Fruit fly (Drosophila melanogaster) whole organism, embryonic: Measurements from ENCODE around the gene Dr.
A peak's percentile ranks its signal among the peaks of the same experiment; 100 is the strongest.

Source experiments
- Aef1 ChIP-seq: fragments of 200-800 bp; sonication (Bioruptor generic); IDR thresholded peaks from 3 replicates; pipeline ENCODE4 v1.3.6; 2022; ENCODE audit warnings: missing biosample characterization, missing genetic modification characterization
- BEAF-32 ChIP-seq: fragments of 200-800 bp; sonication (Bioruptor generic); optimal IDR thresholded peaks from 3 replicates; lab custom pipeline; 2017; ENCODE audit warnings: missing biosample characterization, missing genetic modification characterization, mild to moderate bottlenecking, moderate library complexity, missing genetic modification reagents
- Bgb ChIP-seq: fragments of 200-800 bp; sonication (Bioruptor generic); IDR thresholded peaks from 2 replicates; pipeline ENCODE4 v1.3.6; 2022; ENCODE audit warnings: missing biosample characterization, missing genetic modification characterization; ENCODE audit not compliant: partially characterized antibody
- CG10147 ChIP-seq: fragments of 200-800 bp; sonication (Bioruptor generic); optimal IDR thresholded peaks from 2 replicates; lab custom pipeline; 2019; ENCODE audit warnings: missing biosample characterization, mild to moderate bottlenecking, missing genetic modification characterization, moderate library complexity
- CG11398 ChIP-seq: fragments of 200-800 bp; sonication (Bioruptor generic); optimal IDR thresholded peaks from 2 replicates; lab custom pipeline; 2016; ENCODE audit warnings: missing biosample characterization, missing genetic modification characterization
- CG11723 ChIP-seq: fragments of 200-800 bp; sonication (Bioruptor generic); optimal IDR thresholded peaks from 2 replicates; lab custom pipeline; 2017; ENCODE audit warnings: missing biosample characterization, mild to moderate bottlenecking, missing genetic modification characterization
- CG12219 ChIP-seq: fragments of 200-800 bp; sonication (Bioruptor generic); optimal IDR thresholded peaks from 3 replicates; lab custom pipeline; 2018; ENCODE audit warnings: missing biosample characterization, mild to moderate bottlenecking, missing genetic modification characterization
- CG13775 ChIP-seq: fragments of 200-800 bp; sonication (Bioruptor generic); optimal IDR thresholded peaks from 3 replicates; lab custom pipeline; 2017; ENCODE audit warnings: missing biosample characterization, mild to moderate bottlenecking, missing genetic modification characterization
- CG14441 ChIP-seq: fragments of 200-800 bp; sonication (Bioruptor generic); IDR thresholded peaks from 2 replicates; pipeline ENCODE4 v1.3.6; 2022; ENCODE audit warnings: missing biosample characterization, missing genetic modification characterization
- CG15696 ChIP-seq: fragments of 200-800 bp; sonication (Bioruptor generic); optimal IDR thresholded peaks from 2 replicates; lab custom pipeline; 2019; ENCODE audit warnings: missing biosample characterization, mild to moderate bottlenecking, missing genetic modification characterization, moderate library complexity
- CG1647 ChIP-seq: fragments of 200-800 bp; sonication (Bioruptor generic); optimal IDR thresholded peaks from 3 replicates; lab custom pipeline; 2016; ENCODE audit warnings: missing biosample characterization, missing genetic modification characterization
- CG17802 ChIP-seq: fragments of 200-800 bp; sonication (Bioruptor generic); optimal IDR thresholded peaks from 2 replicates; lab custom pipeline; 2018; ENCODE audit warnings: missing biosample characterization, mild to moderate bottlenecking, missing genetic modification characterization, moderate library complexity
- CG17912 ChIP-seq: fragments of 200-800 bp; sonication (Bioruptor generic); optimal IDR thresholded peaks from 2 replicates; lab custom pipeline; 2018; ENCODE audit warnings: missing biosample characterization, mild to moderate bottlenecking, missing genetic modification characterization
- CG3838 ChIP-seq: fragments of 200-800 bp; sonication (Bioruptor generic); optimal IDR thresholded peaks from 3 replicates; lab custom pipeline; 2016; ENCODE audit warnings: missing biosample characterization, missing genetic modification characterization
- CG3847 ChIP-seq: fragments of 200-800 bp; sonication (Bioruptor generic); IDR thresholded peaks from 2 replicates; pipeline ENCODE4 v1.3.6; 2022; ENCODE audit warnings: missing biosample characterization, missing genetic modification characterization
- CG4707 ChIP-seq: fragments of 200-800 bp; sonication (Bioruptor generic); optimal IDR thresholded peaks from 2 replicates; lab custom pipeline; 2018; ENCODE audit warnings: missing biosample characterization, mild to moderate bottlenecking, missing genetic modification characterization, moderate library complexity
- CG9727 ChIP-seq: fragments of 200-800 bp; sonication (Bioruptor generic); optimal IDR thresholded peaks from 3 replicates; lab custom pipeline; 2017; ENCODE audit warnings: missing biosample characterization, mild to moderate bottlenecking, missing genetic modification characterization
- CkIIα-i1 ChIP-seq: fragments of 200-800 bp; sonication (Bioruptor generic); IDR thresholded peaks from 2 replicates; pipeline ENCODE4 v1.3.6; 2022; ENCODE audit warnings: missing biosample characterization, missing genetic modification characterization
- CoRest ChIP-seq: fragments of 200-800 bp; sonication (Bioruptor generic); optimal IDR thresholded peaks from 3 replicates; lab custom pipeline; 2018; ENCODE audit warnings: missing biosample characterization, mild to moderate bottlenecking, missing genetic modification characterization, moderate library complexity
- Dip3 ChIP-seq: fragments of 200-800 bp; sonication (Bioruptor generic); optimal IDR thresholded peaks from 3 replicates; lab custom pipeline; 2016; ENCODE audit warnings: missing biosample characterization, missing genetic modification characterization
- GATAe ChIP-seq: fragments of 200-800 bp; sonication (Bioruptor generic); conservative IDR thresholded peaks from 2 replicates; pipeline ENCODE4 v1.3.6; 2022; ENCODE audit warnings: missing biosample characterization, missing genetic modification characterization
- HLH4C ChIP-seq: fragments of 200-800 bp; sonication (Bioruptor generic); IDR thresholded peaks from 3 replicates; pipeline ENCODE4 v1.3.6; 2022; ENCODE audit warnings: missing biosample characterization, missing genetic modification characterization; ENCODE audit not compliant: partially characterized antibody
- Jarid2 ChIP-seq: fragments of 200-800 bp; sonication (Bioruptor generic); optimal IDR thresholded peaks from 3 replicates; lab custom pipeline; 2017; ENCODE audit warnings: mild to moderate bottlenecking, missing biosample characterization, missing genetic modification reagents, missing genetic modification characterization
- Lhr ChIP-seq: fragments of 200-800 bp; sonication (Bioruptor generic); optimal IDR thresholded peaks from 3 replicates; lab custom pipeline; 2017; ENCODE audit warnings: mild to moderate bottlenecking, missing biosample characterization, missing genetic modification reagents, missing genetic modification characterization
- MESR4 ChIP-seq: fragments of 200-800 bp; sonication (Bioruptor generic); optimal IDR thresholded peaks from 2 replicates; lab custom pipeline; 2018; ENCODE audit warnings: missing biosample characterization, mild to moderate bottlenecking, missing genetic modification characterization, moderate library complexity
- MTF-1 ChIP-seq: fragments of 200-800 bp; sonication (Bioruptor generic); optimal IDR thresholded peaks from 2 replicates; lab custom pipeline; 2018; ENCODE audit warnings: missing biosample characterization, mild to moderate bottlenecking, missing genetic modification characterization, borderline replicate concordance
- Mad ChIP-seq: fragments of 200-800 bp; sonication (Bioruptor generic); optimal IDR thresholded peaks from 2 replicates; lab custom pipeline; 2016; ENCODE audit warnings: missing biosample characterization, missing genetic modification characterization
- Myb ChIP-seq: fragments of 200-800 bp; sonication (Bioruptor generic); optimal IDR thresholded peaks from 2 replicates; lab custom pipeline; 2016; ENCODE audit warnings: missing biosample characterization, missing genetic modification characterization
- NC2β ChIP-seq: fragments of 200-800 bp; sonication (Bioruptor generic); optimal IDR thresholded peaks from 2 replicates; lab custom pipeline; 2016; ENCODE audit warnings: missing biosample characterization, missing genetic modification characterization
- Neu2 ChIP-seq: fragments of 200-800 bp; sonication (Bioruptor generic); optimal IDR thresholded peaks from 3 replicates; lab custom pipeline; 2016; ENCODE audit warnings: missing biosample characterization, missing genetic modification characterization, borderline replicate concordance
- Oli ChIP-seq: fragments of 200-800 bp; sonication (Bioruptor generic); optimal IDR thresholded peaks from 2 replicates; lab custom pipeline; 2018; ENCODE audit warnings: missing biosample characterization, mild to moderate bottlenecking, missing genetic modification characterization, moderate library complexity
- Sox102F ChIP-seq: fragments of 200-800 bp; sonication (Bioruptor generic); optimal IDR thresholded peaks from 2 replicates; lab custom pipeline; 2018; ENCODE audit warnings: missing biosample characterization, mild to moderate bottlenecking, missing genetic modification characterization, moderate library complexity
- Stat92E ChIP-seq, 3 experiments: fragments of >200 bp in 2 of 3; fragments of 200-800 bp in 1 of 3; sonication (Bioruptor generic) in 1 of 3; optimal IDR thresholded peaks; 2 replicates each; lab custom pipeline; 2017 to 2019; ENCODE audit warnings: missing biosample characterization in 3 of 3, missing genetic modification characterization in 3 of 3, mild to moderate bottlenecking in 1 of 3, moderate library complexity in 1 of 3
- Tbp ChIP-seq: fragments of >200 bp; optimal IDR thresholded peaks from 2 replicates; lab custom pipeline; 2018; ENCODE audit warnings: missing biosample characterization, missing genetic modification characterization
- ase ChIP-seq: fragments of 200-800 bp; sonication (Bioruptor generic); IDR thresholded peaks from 3 replicates; pipeline ENCODE4 v1.3.6; 2022; ENCODE audit warnings: missing biosample characterization, missing genetic modification characterization
- btn ChIP-seq: fragments of 200-800 bp; sonication (Bioruptor generic); optimal IDR thresholded peaks from 2 replicates; lab custom pipeline; 2016; ENCODE audit warnings: missing biosample characterization, missing genetic modification characterization
- chinmo ChIP-seq: fragments of 200-800 bp; sonication (Bioruptor generic); IDR thresholded peaks from 4 replicates; pipeline ENCODE4 v1.3.6; 2022; ENCODE audit warnings: missing biosample characterization, missing genetic modification characterization; ENCODE audit not compliant: partially characterized antibody
- dysf ChIP-seq: fragments of 200-800 bp; sonication (Bioruptor generic); IDR thresholded peaks from 3 replicates; pipeline ENCODE4 v1.3.6; 2022; ENCODE audit warnings: missing biosample characterization, missing genetic modification characterization
- ewg ChIP-seq: fragments of 200-800 bp; sonication (Bioruptor generic); optimal IDR thresholded peaks from 3 replicates; lab custom pipeline; 2017; ENCODE audit warnings: mild to moderate bottlenecking, missing biosample characterization, missing genetic modification reagents, missing genetic modification characterization
- fu2 ChIP-seq: fragments of 200-800 bp; sonication (Bioruptor generic); optimal IDR thresholded peaks from 2 replicates; lab custom pipeline; 2016; ENCODE audit warnings: missing biosample characterization, missing genetic modification characterization
- grau ChIP-seq: fragments of 200-800 bp; optimal IDR thresholded peaks from 3 replicates; lab custom pipeline; 2019; ENCODE audit warnings: missing biosample characterization, mild to moderate bottlenecking, missing genetic modification characterization, moderate library complexity
- ham ChIP-seq: fragments of 200-800 bp; sonication (Bioruptor generic); IDR thresholded peaks from 2 replicates; pipeline ENCODE4 v1.3.6; 2022; ENCODE audit warnings: missing biosample characterization, missing genetic modification characterization
- lola ChIP-seq, 3 experiments: fragments of >200 bp in 2 of 3; fragments of 200-800 bp in 1 of 3; sonication (Bioruptor generic) in 1 of 3; optimal IDR thresholded peaks; 2 replicates each; lab custom pipeline; 2017 to 2019; ENCODE audit warnings: missing biosample characterization in 3 of 3, missing genetic modification characterization in 3 of 3, mild to moderate bottlenecking in 1 of 3, moderate library complexity in 1 of 3
- p53 ChIP-seq: fragments of 200-800 bp; sonication (Bioruptor generic); optimal IDR thresholded peaks from 2 replicates; lab custom pipeline; 2016; ENCODE audit warnings: missing biosample characterization, missing genetic modification characterization
- pb ChIP-seq: fragments of 200-800 bp; sonication (Bioruptor generic); optimal IDR thresholded peaks from 3 replicates; lab custom pipeline; 2016; ENCODE audit warnings: missing biosample characterization, missing genetic modification characterization
- ranshi ChIP-seq: fragments of 200-800 bp; sonication (Bioruptor generic); IDR thresholded peaks from 2 replicates; pipeline ENCODE4 v1.3.6; 2022; ENCODE audit warnings: missing biosample characterization, missing genetic modification characterization
- repo ChIP-seq: fragments of 200-800 bp; sonication (Bioruptor generic); optimal IDR thresholded peaks from 2 replicates; lab custom pipeline; 2016; ENCODE audit warnings: missing biosample characterization, missing genetic modification characterization
- sens ChIP-seq: fragments of 200-800 bp; sonication (Bioruptor generic); peaks from one replicate; lab custom pipeline; 2016; ENCODE audit warnings: missing biosample characterization, missing genetic modification characterization
- sisA ChIP-seq: fragments of 200-800 bp; sonication (Bioruptor generic); IDR thresholded peaks from 2 replicates; pipeline ENCODE4 v1.3.6; 2022; ENCODE audit warnings: missing biosample characterization, missing genetic modification characterization
- vvl ChIP-seq: fragments of 200-800 bp; sonication (Bioruptor generic); IDR thresholded peaks from 2 replicates; pipeline ENCODE4 v1.3.6; 2022; ENCODE audit warnings: missing biosample characterization, missing genetic modification characterization

Gene Dr

dm6 chr3R:29556003-29556467 lies at the start of gene Dr (continued):
- peak; percentile 9 for TF ChIP-seq pb (GFP tag; lab: Kevin White, UChicago)
- TF ChIP-seq sens (GFP tag; lab: Kevin White, UChicago): peak; percentile 78
- no peak for TF ChIP-seq CG3838 (GFP tag; lab: Kevin White, UChicago)
- TF ChIP-seq Dip3 (GFP tag; lab: Kevin White, UChicago): no peak
- no peak for TF ChIP-seq p53 (GFP tag; lab: Kevin White, UChicago)
- peak; percentile 26 for TF ChIP-seq Mad
- TF ChIP-seq dysf: no peak
- TF ChIP-seq Bgb (GFP tag; lab: Robert Waterston, UW): peak; percentile 54; the same call in 1 of the 2 replicates
- TF ChIP-seq sisA (GFP tag; lab: Robert Waterston, UW): no peak
- TF ChIP-seq CG1647: no peak
- TF ChIP-seq NC2β (GFP tag; lab: Kevin White, UChicago): no peak
- TF ChIP-seq CoRest (tag; lab: Kevin White, UChicago): peak; percentile 73
- no peak for TF ChIP-seq Stat92E (GFP tag; optimal IDR thresholded peaks at IDR 0.05; lab: Kevin White, UChicago)
- no peak for TF ChIP-seq GATAe (GFP tag; lab: Robert Waterston, UW)
- TF ChIP-seq CG11398 (GFP tag; lab: Kevin White, UChicago): no peak
- TF ChIP-seq CkIIα-i1: no peak
- TF ChIP-seq ewg: peak; percentile 86
- TF ChIP-seq repo (GFP tag; lab: Kevin White, UChicago): peak; percentile 19
- no peak for TF ChIP-seq Neu2
- no peak for TF ChIP-seq Aef1 (GFP tag; lab: Robert Waterston, UW)
- no peak for TF ChIP-seq ase
- TF ChIP-seq CG17802: no peak
- peak; percentile 43 for TF ChIP-seq Tbp (GFP tag; lab: Kevin White, UChicago)
- no peak for TF ChIP-seq CG3847 (GFP tag; lab: Robert Waterston, UW)
- TF ChIP-seq ranshi: no peak
- no peak for TF ChIP-seq CG17912 (GFP tag; lab: Kevin White, UChicago)
- no peak for TF ChIP-seq CG14441 (GFP tag; lab: Robert Waterston, UW)
- no peak for TF ChIP-seq btn
- no peak for TF ChIP-seq MTF-1
- no peak for TF ChIP-seq CG13775 (GFP tag; lab: Kevin White, UChicago)
- no peak for TF ChIP-seq lola (GFP tag; optimal IDR thresholded peaks at IDR 0.05; lab: Kevin White, UChicago)
- TF ChIP-seq CG15696 (tag; lab: Kevin White, UChicago): no peak
- peak; percentile 11; the same call in 1 of the 3 replicates for TF ChIP-seq HLH4C (GFP tag; lab: Robert Waterston, UW)
- no peak for TF ChIP-seq Sox102F (GFP tag; lab: Kevin White, UChicago)
- no peak for TF ChIP-seq CG11723
- no peak for TF ChIP-seq grau
- no peak for TF ChIP-seq ham
- TF ChIP-seq chinmo (GFP tag; lab: Robert Waterston, UW): peak; percentile 92
- no peak for TF ChIP-seq CG10147
- no peak for TF ChIP-seq Myb (GFP tag; lab: Kevin White, UChicago)
- TF ChIP-seq CG12219 (GFP tag; lab: Kevin White, UChicago): no peak
- no peak for TF ChIP-seq MESR4 (GFP tag; lab: Kevin White, UChicago)
- TF ChIP-seq CG4707: no peak
- TF ChIP-seq Lhr (GFP tag; lab: Kevin White, UChicago): no peak
- no peak for TF ChIP-seq Oli (tag; lab: Kevin White, UChicago)
- TF ChIP-seq CG9727 (GFP tag; lab: Kevin White, UChicago): peak; percentile 21
- no peak for TF ChIP-seq BEAF-32 (GFP tag; lab: Kevin White, UChicago)
- no peak for TF ChIP-seq fu2 (GFP tag; lab: Kevin White, UChicago)
- TF ChIP-seq Jarid2 (GFP tag; lab: Kevin White, UChicago): peak; percentile 91
- peak; percentile 77 for TF ChIP-seq vvl (GFP tag; lab: Robert Waterston, UW)
